In the genomic region with DNA sequence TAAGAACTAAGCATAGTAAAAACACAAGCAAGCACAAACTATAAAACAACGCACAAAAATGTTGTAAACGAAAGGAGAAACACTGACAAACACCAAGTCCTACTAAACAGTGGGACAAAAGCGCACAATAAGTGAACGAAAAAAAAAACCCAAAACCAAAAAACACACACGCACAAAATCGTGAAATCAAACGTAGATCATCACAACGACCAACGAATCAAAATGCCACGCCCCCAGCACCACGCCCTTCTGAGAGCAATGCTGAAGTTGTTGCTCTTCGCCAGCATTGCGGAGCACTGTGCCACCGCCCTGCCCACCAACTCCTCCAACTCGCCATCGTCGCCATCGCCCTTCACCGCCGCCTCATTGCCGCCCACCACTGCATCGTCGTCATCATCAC, we compare ENCODE assay signal across 3 fruit fly cellular contexts.
TF ChIP-seq lines count a peak whose summit lies in the region.

No protein-coding gene starts in this region.

- no peak for TF ChIP-seq CTCF in whole organism, embryonic (GFP tag; optimal IDR thresholded peaks at IDR 0.05; lab: Kevin White, UChicago)

TF ChIP-seq in whole organism, embryonic, 481 proteins besides CTCF, POLR2A, EP300 and RAD21 (continues in another document):
- TF ChIP-seq Drgx (GFP tag; IDR thresholded peaks at IDR 0.05; lab: Robert Waterston, UW) (no peak), dysf (GFP tag; IDR thresholded peaks at IDR 0.05; lab: Robert Waterston, UW) (no peak), CG10959 (GFP tag; IDR thresholded peaks at IDR 0.05; lab: Robert Waterston, UW) (peak; percentile 43; the same call in 1 of the 2 replicates), mirr (GFP tag; optimal IDR thresholded peaks at IDR 0.05; lab: Kevin White, UChicago) (no peak), CG11696 (GFP tag; IDR thresholded peaks at IDR 0.05; lab: Robert Waterston, UW) (no peak), CG17912 (GFP tag; optimal IDR thresholded peaks at IDR 0.05; lab: Kevin White, UChicago) (no peak), ind (GFP tag; optimal IDR thresholded peaks at IDR 0.05; lab: Kevin White, UChicago) (peak; percentile 26), CG16815 (GFP tag; optimal IDR thresholded peaks at IDR 0.05; lab: Kevin White, UChicago) (no peak), pan (optimal IDR thresholded peaks at IDR 0.05; lab: Kevin White, UChicago) (no peak), pan (GFP tag; optimal IDR thresholded peaks at IDR 0.05 in 1 of 2, IDR thresholded peaks at IDR 0.05 in 1 of 2) (peak in 1 of 2 experiments; percentile 16), nerfin-1 (tag; optimal IDR thresholded peaks at IDR 0.05; lab: Kevin White, UChicago) (no peak), CG1024 (GFP tag; IDR thresholded peaks at IDR 0.05; lab: Robert Waterston, UW) (peak; percentile 23; the same call in 1 of the 2 replicates), inv (GFP tag; IDR thresholded peaks at IDR 0.05; lab: Robert Waterston, UW; ENCODE audit: partially characterized antibody) (no peak), CG7987 (GFP tag; optimal IDR thresholded peaks at IDR 0.05; lab: Kevin White, UChicago) (no peak), org-1 (GFP tag; optimal IDR thresholded peaks at IDR 0.05; lab: Kevin White, UChicago) (no peak), CG7963 (GFP tag; IDR thresholded peaks at IDR 0.05; lab: Robert Waterston, UW; ENCODE audit: partially characterized antibody) (peak; percentile 15; the same call in 1 of the 3 replicates), NK7.1 (GFP tag; optimal IDR thresholded peaks at IDR 0.05; lab: Kevin White, UChicago) (no peak), Kr (GFP tag; optimal IDR thresholded peaks at IDR 0.05; lab: Kevin White, UChicago) (no peak), CG2116 (GFP tag; optimal IDR thresholded peaks at IDR 0.05; lab: Kevin White, UChicago) (no peak), row (GFP tag; IDR thresholded peaks at IDR 0.05; lab: Robert Waterston, UW) (peak; percentile 34; the same call in 1 of the 3 replicates), cwo (GFP tag; optimal IDR thresholded peaks at IDR 0.05; lab: Kevin White, UChicago) (no peak), Opbp (GFP tag; IDR thresholded peaks at IDR 0.05; lab: Robert Waterston, UW; ENCODE audit: partially characterized antibody) (no peak), pb (GFP tag; optimal IDR thresholded peaks at IDR 0.05; lab: Kevin White, UChicago) (no peak), slbo (GFP tag; IDR thresholded peaks at IDR 0.05; lab: Robert Waterston, UW) (peak; percentile 21; the same call in 1 of the 2 replicates), HLH3B (GFP tag; IDR thresholded peaks at IDR 0.05; lab: Robert Waterston, UW) (peak; percentile 31; the same call in 1 of the 2 replicates), grn (GFP tag; optimal IDR thresholded peaks at IDR 0.05; lab: Kevin White, UChicago) (no peak), Spps (tag; optimal IDR thresholded peaks at IDR 0.05; lab: Kevin White, UChicago) (no peak), CG15073 (GFP tag; optimal IDR thresholded peaks at IDR 0.05; lab: Kevin White, UChicago) (no peak)

TF ChIP-seq in whole organism, prepupa, 60 proteins besides CTCF, POLR2A, EP300 and RAD21 (continues in another document):
- TF ChIP-seq net (GFP tag; optimal IDR thresholded peaks at IDR 0.05; lab: Kevin White, UChicago) (peak; percentile 10), CG15336 (GFP tag; IDR thresholded peaks at IDR 0.05; lab: Robert Waterston, UW) (0 out of 2 replicates have a peak, but pooled peaks have one; percentile 23), CG31627 (GFP tag; optimal IDR thresholded peaks at IDR 0.05; lab: Kevin White, UChicago) (peak; percentile 35), CG3919 (GFP tag; optimal IDR thresholded peaks at IDR 0.05; lab: Kevin White, UChicago) (peak; percentile 36), vri (GFP tag; optimal IDR thresholded peaks at IDR 0.05; lab: Kevin White, UChicago) (no peak), Eip78C (GFP tag; lab: Kevin White, UChicago) (peak; percentile 52), CG8319 (GFP tag; optimal IDR thresholded peaks at IDR 0.05; lab: Kevin White, UChicago) (no peak), Ets96B (tag; optimal IDR thresholded peaks at IDR 0.05; lab: Kevin White, UChicago) (no peak), CG10669 (GFP tag; optimal IDR thresholded peaks at IDR 0.05; lab: Kevin White, UChicago) (no peak), salr (GFP tag; optimal IDR thresholded peaks at IDR 0.05; lab: Kevin White, UChicago) (peak in 1 of 2 experiments; percentile 11), svp (GFP tag; lab: Kevin White, UChicago) (peak; percentile 44), lz (GFP tag; optimal IDR thresholded peaks at IDR 0.05; lab: Kevin White, UChicago) (peak; percentile 7), CG3032 (tag; optimal IDR thresholded peaks at IDR 0.05; lab: Kevin White, UChicago) (no peak), Hr39 (GFP tag; optimal IDR thresholded peaks at IDR 0.05; lab: Kevin White, UChicago) (peak; percentile 9), eg (GFP tag; IDR thresholded peaks at IDR 0.05; lab: Robert Waterston, UW) (0 out of 3 replicates have a peak, but pooled peaks have one; percentile 32), CG8632 (GFP tag; optimal IDR thresholded peaks at IDR 0.05; lab: Kevin White, UChicago) (peak; percentile 2), acj6 (GFP tag; optimal IDR thresholded peaks at IDR 0.05; lab: Kevin White, UChicago) (peak; percentile 10), CG6808 (GFP tag; optimal IDR thresholded peaks at IDR 0.05; lab: Kevin White, UChicago) (no peak), fd85E (GFP tag; optimal IDR thresholded peaks at IDR 0.05; lab: Kevin White, UChicago) (no peak), Sox15 (GFP tag; optimal IDR thresholded peaks at IDR 0.05; lab: Kevin White, UChicago) (no peak), Hr4 (GFP tag; optimal IDR thresholded peaks at IDR 0.05; lab: Kevin White, UChicago) (no peak), Smox (GFP tag; optimal IDR thresholded peaks at IDR 0.05; lab: Kevin White, UChicago) (peak; percentile 3), Met (GFP tag; optimal IDR thresholded peaks at IDR 0.05; lab: Kevin White, UChicago) (peak; percentile 4), OdsH (GFP tag; optimal IDR thresholded peaks at IDR 0.05; lab: Kevin White, UChicago) (peak; percentile 17), cyc (GFP tag; optimal IDR thresholded peaks at IDR 0.05; lab: Kevin White, UChicago) (peak; percentile 7), CG6163 (GFP tag; IDR thresholded peaks at IDR 0.05; lab: Robert Waterston, UW) (peak; percentile 45; the same call in 2 of the 3 replicates), CG34406 (GFP tag; optimal IDR thresholded peaks at IDR 0.05; lab: Kevin White, UChicago) (peak; percentile 1), Sox14 (GFP tag; optimal IDR thresholded peaks at IDR 0.05; lab: Kevin White, UChicago) (peak; percentile 21), CG6792 (GFP tag; optimal IDR thresholded peaks at IDR 0.05; lab: Kevin White, UChicago) (peak; percentile 33), CG7368 (GFP tag; optimal IDR thresholded peaks at IDR 0.05; lab: Kevin White, UChicago) (peak; percentile 23)

TF ChIP-seq in whole organism, pupa, 21 proteins besides CTCF, POLR2A, EP300 and RAD21:
- TF ChIP-seq EcR (GFP tag; optimal IDR thresholded peaks at IDR 0.05; lab: Kevin White, UChicago), result no peak
- no peak for TF ChIP-seq CG9948 (tag; optimal IDR thresholded peaks at IDR 0.05; lab: Kevin White, UChicago)
- no peak for TF ChIP-seq D1 (tag; optimal IDR thresholded peaks at IDR 0.05; lab: Kevin White, UChicago)
- no peak for TF ChIP-seq CG17806 (tag; optimal IDR thresholded peaks at IDR 0.05; lab: Kevin White, UChicago)
- no peak for TF ChIP-seq Pif1B (GFP tag; optimal IDR thresholded peaks at IDR 0.05; lab: Kevin White, UChicago)
- TF ChIP-seq Pif1A (GFP tag; optimal IDR thresholded peaks at IDR 0.05; lab: Kevin White, UChicago), result no peak
- TF ChIP-seq CG13204 (GFP tag; optimal IDR thresholded peaks at IDR 0.05; lab: Kevin White, UChicago), result no peak
- TF ChIP-seq CG32121 (GFP tag; IDR thresholded peaks at IDR 0.05; lab: Robert Waterston, UW), result no peak
- no peak for TF ChIP-seq CG14655 (GFP tag; optimal IDR thresholded peaks at IDR 0.05; lab: Kevin White, UChicago)
- TF ChIP-seq Snoo (tag; optimal IDR thresholded peaks at IDR 0.05; lab: Kevin White, UChicago), result no peak
- TF ChIP-seq Ets98B (GFP tag; IDR thresholded peaks at IDR 0.05; lab: Robert Waterston, UW), result peak; percentile 47
- TF ChIP-seq CG34367 (tag; optimal IDR thresholded peaks at IDR 0.05; lab: Kevin White, UChicago), result no peak
- no peak for TF ChIP-seq gl (tag; optimal IDR thresholded peaks at IDR 0.05; lab: Kevin White, UChicago)
- peak; percentile 71; the same call in 1 of the 3 replicates for TF ChIP-seq CG4496 (GFP tag; IDR thresholded peaks at IDR 0.05; lab: Robert Waterston, UW)
- no peak for TF ChIP-seq CG15710 (tag; optimal IDR thresholded peaks at IDR 0.05; lab: Kevin White, UChicago)
- peak; percentile 61 for TF ChIP-seq fd96Ca (GFP tag; IDR thresholded peaks at IDR 0.05; lab: Robert Waterston, UW)
- TF ChIP-seq CG12605 (GFP tag; IDR thresholded peaks at IDR 0.05; lab: Robert Waterston, UW), result peak; percentile 19; the same call in 1 of the 2 replicates
- TF ChIP-seq CG10348 (GFP tag; IDR thresholded peaks at IDR 0.05; lab: Robert Waterston, UW), result no peak
- TF ChIP-seq CG8301 (tag; optimal IDR thresholded peaks at IDR 0.05; lab: Kevin White, UChicago), result no peak
- TF ChIP-seq CG8159 (tag; optimal IDR thresholded peaks at IDR 0.05; lab: Kevin White, UChicago), result no peak
- TF ChIP-seq rn (GFP tag; IDR thresholded peaks at IDR 0.05; lab: Robert Waterston, UW), result no peak

Comparison
In these comparisons a context has a peak if more than half of its experiments do, and no peak if none do; other contexts are left out.
1. Of the 7 proteins assayed by ChIP-seq in both whole organism, embryonic and whole organism, prepupa: peak only in whole organism, embryonic: CG16779; only in whole organism, prepupa: Hr39; in both: none; in neither: 5.